Fruit fly (Drosophila melanogaster): ENCODE data around the gene ppk.

DNA sequence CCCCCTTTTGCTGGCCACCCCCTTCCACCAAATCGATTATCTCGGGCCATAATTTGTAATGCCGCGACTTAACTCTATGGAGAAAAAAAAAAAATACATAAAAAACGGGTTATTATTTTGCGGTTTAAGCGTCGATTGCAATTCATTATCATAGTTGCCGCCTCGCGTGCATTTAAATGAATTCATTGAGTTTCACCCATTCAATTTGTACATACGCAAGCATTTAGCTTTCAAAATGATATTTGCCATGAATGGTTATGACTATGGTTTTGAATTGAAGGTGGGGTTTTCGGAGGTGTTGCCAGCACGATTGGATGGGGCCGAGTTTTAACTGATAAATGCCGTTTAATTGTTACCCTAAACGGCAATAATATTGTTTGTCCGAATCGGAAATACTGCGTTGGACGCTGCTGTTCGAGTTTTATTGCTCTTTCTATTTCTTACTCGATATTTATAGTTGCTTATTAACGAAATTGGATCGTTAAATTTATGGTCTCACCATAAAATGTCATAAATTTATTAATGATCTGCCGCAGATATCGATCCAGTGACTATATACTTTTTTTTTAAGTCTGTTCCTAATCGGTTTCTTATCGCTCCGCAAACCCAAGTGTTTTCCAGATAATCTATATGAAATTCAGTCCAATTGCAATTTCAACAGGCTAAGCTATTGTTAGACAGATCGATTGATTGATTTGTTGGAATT is 23.9 kb upstream of the ppk start:
- TF ChIP-seq CG8478 (optimal IDR thresholded peaks at IDR 0.05): no peak
- TF ChIP-seq CTCF (optimal IDR thresholded peaks at IDR 0.05): no peak
